Worm (Caenorhabditis elegans) whole organism, mixed stage, embryonic: ENCODE measurements around the gene osm-12.
A peak's percentile ranks its signal among the peaks of the same experiment; 100 is the strongest.

ENCODE experiments used
- M03D4.4 ChIP-seq: sonication (generic microtip); optimal IDR thresholded peaks from 2 replicates; lab custom pipeline; 2017; ENCODE audit warnings: mild to moderate bottlenecking, missing genetic modification characterization, missing compliant biosample characterization
- bed-3 ChIP-seq: fragments of 200-800 bp; sonication (Bioruptor generic); optimal IDR thresholded peaks from 3 replicates; lab custom pipeline; 2018; ENCODE audit warnings: mild to moderate bottlenecking, missing genetic modification characterization, moderate library complexity, missing compliant biosample characterization
- blmp-1 ChIP-seq: fragments of 150-350 bp; optimal IDR thresholded peaks from 2 replicates; lab custom pipeline; 2014; ENCODE audit warnings: missing biosample characterization, missing genetic modification characterization
- ceh-39 ChIP-seq: fragments of 150-350 bp; optimal IDR thresholded peaks from 2 replicates; lab custom pipeline; 2014; ENCODE audit warnings: missing biosample characterization, missing genetic modification characterization
- ceh-43 ChIP-seq: fragments of 200-800 bp; sonication (Bioruptor generic); optimal IDR thresholded peaks from 2 replicates; lab custom pipeline; 2018; ENCODE audit warnings: mild to moderate bottlenecking, missing genetic modification characterization, moderate library complexity, missing compliant biosample characterization
- ceh-83 ChIP-seq: fragments of 200-800 bp; sonication (Bioruptor generic); optimal IDR thresholded peaks from 2 replicates; lab custom pipeline; 2018; ENCODE audit warnings: mild to moderate bottlenecking, missing genetic modification characterization, missing compliant biosample characterization
- ces-1 ChIP-seq: fragments of 150-350 bp; optimal IDR thresholded peaks from 2 replicates; lab custom pipeline; 2014; ENCODE audit warnings: missing biosample characterization, missing genetic modification reagents, missing genetic modification characterization
- drap-1 ChIP-seq: fragments of 200-800 bp; sonication (Bioruptor generic); optimal IDR thresholded peaks from 3 replicates; lab custom pipeline; 2018; ENCODE audit warnings: mild to moderate bottlenecking, missing genetic modification characterization, missing compliant biosample characterization
- elt-1 ChIP-seq: sonication (generic microtip); optimal IDR thresholded peaks from 2 replicates; lab custom pipeline; 2017; ENCODE audit warnings: missing genetic modification characterization, mild to moderate bottlenecking, missing compliant biosample characterization, antibody characterized with exemption, moderate library complexity, borderline replicate concordance; ENCODE audit not compliant: insufficient read depth
- elt-3 ChIP-seq: fragments of 150-350 bp; optimal IDR thresholded peaks from 2 replicates; lab custom pipeline; 2014; ENCODE audit warnings: missing biosample characterization, missing genetic modification characterization
- flh-1 ChIP-seq: fragments of 200-800 bp; sonication (Bioruptor generic); optimal IDR thresholded peaks from 2 replicates; lab custom pipeline; 2018; ENCODE audit warnings: mild to moderate bottlenecking, missing genetic modification characterization, moderate library complexity, missing compliant biosample characterization
- ham-2 ChIP-seq: fragments of 200-800 bp; sonication (Bioruptor generic); optimal IDR thresholded peaks from 2 replicates; lab custom pipeline; 2018; ENCODE audit warnings: mild to moderate bottlenecking, missing genetic modification characterization, missing compliant biosample characterization
- hlh-1 ChIP-seq: fragments of 150-350 bp; optimal IDR thresholded peaks from 2 replicates; lab custom pipeline; 2014; ENCODE audit warnings: missing biosample characterization, missing genetic modification reagents, missing genetic modification characterization
- lin-13 ChIP-seq: fragments of 150-350 bp; optimal IDR thresholded peaks from 2 replicates; lab custom pipeline; 2014; ENCODE audit warnings: missing biosample characterization, missing genetic modification characterization
- lsy-2 ChIP-seq: fragments of 150-350 bp; optimal IDR thresholded peaks from 2 replicates; lab custom pipeline; 2014; ENCODE audit warnings: missing biosample characterization, missing genetic modification characterization
- mab-5 ChIP-seq: fragments of 150-350 bp; optimal IDR thresholded peaks from 2 replicates; lab custom pipeline; 2014; ENCODE audit warnings: missing biosample characterization, missing genetic modification characterization
- mep-1 ChIP-seq: fragments of 150-350 bp; optimal IDR thresholded peaks from 2 replicates; lab custom pipeline; 2017; ENCODE audit warnings: missing biosample characterization, missing genetic modification reagents, missing genetic modification characterization, inconsistent platforms
- mls-2 ChIP-seq: sonication (generic microtip); optimal IDR thresholded peaks from 2 replicates; lab custom pipeline; 2016; ENCODE audit warnings: mild to moderate bottlenecking, missing genetic modification characterization, moderate library complexity, missing compliant biosample characterization
- nhr-12 ChIP-seq: fragments of 150-350 bp; optimal IDR thresholded peaks from 2 replicates; lab custom pipeline; 2014; ENCODE audit warnings: missing biosample characterization, missing genetic modification characterization
- nhr-2 ChIP-seq: fragments of 150-350 bp; optimal IDR thresholded peaks from 2 replicates; lab custom pipeline; 2014; ENCODE audit warnings: missing biosample characterization, missing genetic modification characterization
- nhr-237 ChIP-seq: fragments of 150-350 bp; optimal IDR thresholded peaks from 2 replicates; lab custom pipeline; 2014; ENCODE audit warnings: missing biosample characterization, missing genetic modification characterization
- nhr-28 ChIP-seq: fragments of 150-350 bp; optimal IDR thresholded peaks from 2 replicates; lab custom pipeline; 2014; ENCODE audit warnings: missing biosample characterization, missing genetic modification characterization
- nhr-76 ChIP-seq: sonication (generic microtip); optimal IDR thresholded peaks from 2 replicates; lab custom pipeline; 2017; ENCODE audit warnings: missing biosample characterization, missing genetic modification characterization
- pha-4 ChIP-seq: fragments of 150-350 bp; optimal IDR thresholded peaks from 2 replicates; lab custom pipeline; 2018; ENCODE audit warnings: missing biosample characterization, missing genetic modification reagents, missing genetic modification characterization
- sem-2 ChIP-seq: fragments of 200-800 bp; sonication (Bioruptor generic); optimal IDR thresholded peaks from 2 replicates; lab custom pipeline; 2018; ENCODE audit warnings: mild to moderate bottlenecking, missing genetic modification characterization, missing compliant biosample characterization
- snpc-4 ChIP-seq: fragments of 150-350 bp; optimal IDR thresholded peaks from 2 replicates; lab custom pipeline; 2014; ENCODE audit warnings: missing biosample characterization, missing genetic modification characterization
- sptf-1 ChIP-seq: sonication (generic microtip); optimal IDR thresholded peaks from 2 replicates; lab custom pipeline; 2017; ENCODE audit warnings: mild to moderate bottlenecking, missing genetic modification characterization, moderate library complexity, missing compliant biosample characterization
- tbx-8 ChIP-seq: fragments of 200-800 bp; sonication (Bioruptor generic); optimal IDR thresholded peaks from 2 replicates; lab custom pipeline; 2018; ENCODE audit warnings: mild to moderate bottlenecking, missing genetic modification characterization, moderate library complexity, missing compliant biosample characterization
- unc-120 ChIP-seq: sonication (generic microtip); optimal IDR thresholded peaks from 2 replicates; lab custom pipeline; 2017; ENCODE audit warnings: missing genetic modification characterization, missing compliant biosample characterization; ENCODE audit not compliant: poor library complexity, severe bottlenecking
- unc-39 ChIP-seq: fragments of 150-350 bp; optimal IDR thresholded peaks from 2 replicates; lab custom pipeline; 2014; ENCODE audit warnings: missing biosample characterization, missing genetic modification characterization
- zip-8 ChIP-seq: fragments of 150-350 bp; optimal IDR thresholded peaks from 2 replicates; lab custom pipeline; 2014; ENCODE audit warnings: missing biosample characterization, missing genetic modification characterization
- ztf-11 ChIP-seq: fragments of 150-350 bp; optimal IDR thresholded peaks from 2 replicates; lab custom pipeline; 2014; ENCODE audit warnings: missing biosample characterization, missing genetic modification characterization

osm-12 gene

DNA sequence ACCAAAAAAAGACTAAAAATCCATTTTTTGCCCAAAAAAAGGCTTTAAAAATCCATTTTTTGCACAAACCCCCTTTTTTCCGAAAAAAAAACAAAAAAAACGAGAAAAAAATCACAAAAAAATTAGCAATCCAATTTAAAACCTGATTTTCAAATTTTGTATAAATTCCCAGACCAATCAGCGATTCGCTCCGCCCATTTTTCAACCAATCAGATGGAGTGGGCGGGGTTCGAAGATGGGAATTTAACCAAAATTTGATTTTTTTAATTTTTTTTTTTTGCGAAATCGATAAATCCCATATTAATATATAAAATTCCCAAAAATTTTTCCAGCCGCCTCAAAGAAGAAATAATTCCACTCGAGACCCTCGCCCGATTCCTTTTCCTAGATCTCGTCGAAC lies 19.1 kb upstream of the osm-12 start:
- TF ChIP-seq ceh-43 (no peak), ces-1 (no peak), nhr-12 (tag; lab: Kevin White, UChicago) (no peak), ceh-83 (GFP tag; lab: Kevin White, UChicago) (no peak), bed-3 (GFP tag; lab: Kevin White, UChicago) (no peak), blmp-1 (no peak), mab-5 (tag; lab: Kevin White, UChicago) (no peak), snpc-4 (tag; lab: Kevin White, UChicago) (no peak), nhr-2 (tag; lab: Kevin White, UChicago) (no peak)

DNA sequence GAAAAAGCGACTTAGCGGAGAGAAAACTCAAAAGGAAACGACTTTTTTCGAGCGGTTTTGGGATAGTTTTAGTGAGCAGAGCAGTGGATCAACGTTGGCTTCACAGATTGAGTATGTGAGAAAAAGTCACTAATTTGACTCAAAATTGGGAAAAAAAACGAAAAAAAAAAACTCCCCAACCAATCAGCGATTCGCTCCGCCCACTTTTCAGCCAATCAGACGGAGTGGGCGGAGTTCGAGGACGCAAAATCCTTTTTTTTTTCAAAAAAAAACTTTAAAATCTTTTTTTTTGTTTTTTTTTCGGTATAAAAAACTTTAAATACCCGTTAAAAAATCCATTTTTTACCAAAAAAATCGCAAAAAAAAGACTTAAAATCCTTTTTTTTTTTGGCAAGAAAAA lies 18.5 kb upstream of the osm-12 start:
- TF ChIP-seq tbx-8 (GFP tag; lab: Kevin White, UChicago) (no peak), unc-39 (tag; lab: Kevin White, UChicago) (no peak), ztf-11 (tag; lab: Kevin White, UChicago) (no peak), ham-2 (GFP tag; lab: Kevin White, UChicago) (no peak), elt-1 (tag; lab: Kevin White, UChicago) (no peak), snpc-4 (tag; lab: Kevin White, UChicago) (no peak), sem-2 (GFP tag; lab: Kevin White, UChicago) (no peak), mep-1 (tag; lab: Kevin White, UChicago) (no peak), lin-13 (tag; lab: Kevin White, UChicago) (no peak), nhr-12 (tag; lab: Kevin White, UChicago) (no peak), sptf-1 (tag; lab: Kevin White, UChicago) (no peak), M03D4.4 (tag; lab: Kevin White, UChicago) (no peak), flh-1 (no peak), blmp-1 (no peak), hlh-1 (tag; lab: Kevin White, UChicago) (no peak), pha-4 (no peak), nhr-76 (tag; lab: Kevin White, UChicago) (no peak), drap-1 (GFP tag; lab: Kevin White, UChicago) (no peak), ceh-83 (GFP tag; lab: Kevin White, UChicago) (no peak), elt-3 (tag; lab: Kevin White, UChicago) (no peak)

DNA sequence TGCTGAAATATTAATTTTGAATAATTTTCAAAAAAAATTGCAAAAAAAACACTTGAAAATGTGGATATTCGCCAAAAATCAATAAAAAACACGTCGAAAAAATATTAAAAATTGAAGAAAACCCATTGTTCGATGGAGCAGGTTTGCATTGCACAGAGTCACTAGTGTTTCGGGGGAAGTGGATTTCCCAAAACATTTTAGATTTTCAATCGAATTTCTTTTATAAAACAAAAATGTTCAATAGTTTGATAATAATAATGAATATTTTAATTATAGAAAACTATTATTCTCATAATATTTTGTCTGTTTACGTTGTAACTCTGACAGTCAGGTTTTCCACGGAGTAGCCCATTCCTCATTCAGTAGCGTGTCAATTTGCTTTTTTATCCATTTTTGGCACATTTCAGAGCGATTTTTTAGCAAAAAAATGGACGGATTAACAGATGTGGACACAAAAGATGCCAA lies 16.3 kb upstream of the osm-12 start, which contains the start of the genes gex-4 and gphr-1:
Gene gex-4 (minus strand): TSS at position 2 of the 465 bp plus-strand sequence.
Gene gphr-1 (plus strand): TSS at position 415 of the 465 bp plus-strand sequence.
- TF ChIP-seq lsy-2 (tag; lab: Kevin White, UChicago) (peak; percentile 43), mep-1 (tag; lab: Kevin White, UChicago) (peak; percentile 28), sptf-1 (tag; lab: Kevin White, UChicago) (peak; percentile 36), elt-3 (tag; lab: Kevin White, UChicago) (no peak), ceh-39 (no peak), nhr-12 (tag; lab: Kevin White, UChicago) (no peak), pha-4 (no peak), nhr-2 (tag; lab: Kevin White, UChicago) (no peak), ces-1 (peak; percentile 42), blmp-1 (no peak)
- TF ChIP-seq, all 35 proteins: peak for 4

DNA sequence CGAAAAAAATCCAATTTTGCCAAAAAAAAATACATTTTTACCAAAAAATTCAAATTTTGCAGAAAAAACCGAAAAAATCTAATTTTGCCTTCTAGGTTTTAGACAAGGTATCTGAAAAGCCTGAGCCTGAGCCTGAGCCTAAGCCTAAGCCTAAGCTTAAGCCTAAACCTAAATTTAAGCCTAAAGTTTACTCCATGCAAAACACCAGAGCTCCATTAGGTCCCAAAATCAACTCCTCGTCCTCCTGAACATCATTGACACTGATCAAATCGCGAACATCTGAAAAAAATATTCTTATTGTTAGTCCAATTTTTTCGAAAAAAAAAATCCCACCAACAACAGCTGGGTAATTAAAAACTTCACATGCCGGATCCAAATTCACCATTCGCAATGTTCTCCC lies 15.7 kb upstream of the osm-12 start:
- TF ChIP-seq elt-3 (tag; lab: Kevin White, UChicago), result no peak
- no peak for TF ChIP-seq sem-2 (GFP tag; lab: Kevin White, UChicago)
- no peak for TF ChIP-seq ceh-39
- TF ChIP-seq unc-39 (tag; lab: Kevin White, UChicago), result no peak
- no peak for TF ChIP-seq unc-120 (tag; lab: Kevin White, UChicago)
- TF ChIP-seq zip-8 (tag; lab: Kevin White, UChicago), result no peak
- TF ChIP-seq sptf-1 (tag; lab: Kevin White, UChicago), result no peak
- TF ChIP-seq blmp-1, result no peak
- no peak for TF ChIP-seq nhr-237 (tag; lab: Kevin White, UChicago)
- no peak for TF ChIP-seq tbx-8 (GFP tag; lab: Kevin White, UChicago)
- TF ChIP-seq mab-5 (tag; lab: Kevin White, UChicago), result no peak
- no peak for TF ChIP-seq hlh-1 (tag; lab: Kevin White, UChicago)
- TF ChIP-seq, all 35 proteins: peak for 0

DNA sequence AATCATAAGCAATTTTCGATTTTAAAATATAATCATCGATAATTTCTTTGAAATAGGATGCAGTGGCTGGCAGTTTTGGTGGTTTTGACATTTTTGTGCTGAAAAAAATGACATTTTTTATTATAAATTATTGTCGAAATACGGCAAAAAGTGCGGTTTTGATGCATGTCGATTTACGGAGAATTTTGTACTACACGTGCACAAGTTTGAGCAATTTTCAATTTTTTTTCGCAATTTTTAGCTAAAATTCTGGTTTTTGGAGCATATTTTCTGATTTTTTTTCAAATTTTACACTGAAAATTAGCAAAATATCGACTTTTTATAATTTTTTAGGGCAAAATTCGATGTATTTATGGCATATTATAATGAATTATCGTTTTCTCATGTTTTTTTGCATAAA lies 13.3 kb upstream of the osm-12 start, which contains the start of gene Y75B8A.13:
Gene Y75B8A.13 (minus strand): TSS at position 101 of the 400 bp plus-strand sequence.
- TF ChIP-seq drap-1 (GFP tag; lab: Kevin White, UChicago), result no peak
- TF ChIP-seq bed-3 (GFP tag; lab: Kevin White, UChicago), result no peak
- no peak for TF ChIP-seq nhr-28 (tag; lab: Kevin White, UChicago)
- no peak for TF ChIP-seq nhr-2 (tag; lab: Kevin White, UChicago)
- no peak for TF ChIP-seq flh-1
- no peak for TF ChIP-seq ceh-39
- no peak for TF ChIP-seq nhr-12 (tag; lab: Kevin White, UChicago)
- no peak for TF ChIP-seq mls-2 (tag; lab: Kevin White, UChicago)
